Fruit fly (Drosophila melanogaster): ENCODE data around the gene tank.

DNA sequence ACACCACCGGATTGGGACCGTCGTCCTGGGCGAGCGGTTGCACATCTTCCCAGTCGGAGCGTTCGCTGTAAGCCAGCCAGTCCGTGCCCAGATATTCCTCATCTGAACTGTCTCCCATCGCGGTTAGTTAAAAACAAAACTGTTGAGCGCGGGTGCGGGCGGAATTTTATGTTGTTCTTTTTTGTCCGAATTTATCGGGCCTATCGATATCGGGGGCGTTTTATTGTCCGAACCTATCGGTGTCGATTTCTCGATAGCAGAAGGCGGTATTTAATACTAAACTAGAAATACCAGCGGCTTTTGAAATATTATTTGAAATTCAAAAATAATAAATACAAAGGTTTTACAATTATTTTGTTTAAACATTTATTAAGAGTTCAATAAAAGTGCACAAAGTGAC, 7.3 kb downstream of the tank start, which contains the start of gene Fnta:
- TF ChIP-seq CG8478 (optimal IDR thresholded peaks at IDR 0.05) (no peak), CTCF (optimal IDR thresholded peaks at IDR 0.05) (no peak)
